Worm (Caenorhabditis elegans) whole organism, early embryonic: Measurements from ENCODE around the gene hrpl-1.

Experiments
- B0310.2 ChIP-seq: sonication (generic microtip); optimal IDR thresholded peaks from 2 replicates; lab custom pipeline; 2016; ENCODE audit warnings: mild to moderate bottlenecking, missing genetic modification characterization, missing compliant biosample characterization
- ama-1 ChIP-seq: fragments of 150-350 bp; optimal IDR thresholded peaks from 2 replicates; lab custom pipeline; 2014
- ceh-36 ChIP-seq: sonication (generic microtip); optimal IDR thresholded peaks from 2 replicates; lab custom pipeline; 2016; ENCODE audit warnings: missing genetic modification characterization, inconsistent platforms, missing compliant biosample characterization
- flt-1 ChIP-seq: fragments of 200-800 bp; sonication (Bioruptor generic); IDR thresholded peaks from 2 replicates; pipeline ENCODE4 v1.3.6; 2022; ENCODE audit warnings: missing genetic modification characterization, missing compliant biosample characterization
- hnd-1 ChIP-seq: sonication (generic microtip); optimal IDR thresholded peaks from 2 replicates; lab custom pipeline; 2016; ENCODE audit warnings: missing genetic modification characterization, missing compliant biosample characterization

DNA sequence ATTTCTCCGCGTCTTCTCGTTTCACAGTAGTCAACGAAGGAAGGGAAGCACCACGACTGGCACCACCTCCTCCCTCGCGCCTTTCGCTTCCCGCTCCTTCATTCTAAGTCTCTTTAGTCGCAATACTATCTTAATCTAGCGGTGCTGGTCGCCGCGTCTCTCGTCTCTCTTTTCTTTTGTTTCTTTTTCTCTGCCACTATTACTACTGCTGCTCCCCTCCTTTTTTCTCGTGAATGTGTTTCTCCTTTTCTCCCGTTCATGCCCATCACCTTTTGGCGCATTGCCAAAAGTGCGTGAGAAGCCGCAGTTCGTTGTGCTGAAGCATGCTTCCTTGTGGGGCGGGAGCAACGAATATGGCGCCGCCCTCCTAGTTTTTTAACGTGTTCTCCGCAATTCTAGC lies 28.0 kb downstream of the hrpl-1 start:
- TF ChIP-seq ama-1 (lab: Kevin White, UChicago) (no peak), B0310.2 (tag; lab: Kevin White, UChicago) (no peak), hnd-1 (no peak), ceh-36 (tag; lab: Kevin White, UChicago) (no peak), flt-1 (GFP tag; lab: Robert Waterston, UW) (no peak)
